Fruit fly (Drosophila melanogaster): ENCODE measurements around the gene CG31121.

dm6 chr3R:24890919-24891318 is 3.5 kb downstream of the CG31121 start:
- no peak for TF ChIP-seq CG1620 (GFP tag; optimal IDR thresholded peaks at IDR 0.05)
- TF ChIP-seq Clk (GFP tag; optimal IDR thresholded peaks at IDR 0.05), result no peak
- no peak for TF ChIP-seq CG14711 (tag; optimal IDR thresholded peaks at IDR 0.05)
- no peak for TF ChIP-seq CG11617 (GFP tag; optimal IDR thresholded peaks at IDR 0.05)
- no peak for TF ChIP-seq ovo (GFP tag; optimal IDR thresholded peaks at IDR 0.05)
- TF ChIP-seq cnc (optimal IDR thresholded peaks at IDR 0.05), result no peak
- TF ChIP-seq Hr96 (GFP tag; optimal IDR thresholded peaks at IDR 0.05), result no peak
- no peak for TF ChIP-seq kay (GFP tag; ENCODE audit: borderline replicate concordance)
- TF ChIP-seq CG5204 (GFP tag; optimal IDR thresholded peaks at IDR 0.05), result no peak
- TF ChIP-seq Crg-1 (GFP tag; optimal IDR thresholded peaks at IDR 0.05), result no peak
- TF ChIP-seq Mnt (GFP tag; optimal IDR thresholded peaks at IDR 0.05), result no peak
- TF ChIP-seq CG7101 (tag; optimal IDR thresholded peaks at IDR 0.05), result no peak
- no peak for TF ChIP-seq tj (GFP tag; optimal IDR thresholded peaks at IDR 0.05)
